Worm (Caenorhabditis elegans) whole organism, L3 larva: ENCODE measurements around the gene ife-1.
A peak's percentile ranks its signal among the peaks of the same experiment; 100 is the strongest.

ENCODE experiments used
- R02D3.7 ChIP-seq: fragments of 150-350 bp; optimal IDR thresholded peaks from 2 replicates; lab custom pipeline; 2014; ENCODE audit warnings: missing biosample characterization, missing genetic modification characterization
- aly-2 ChIP-seq: fragments of 150-350 bp; optimal IDR thresholded peaks from 2 replicates; lab custom pipeline; 2014; ENCODE audit warnings: missing biosample characterization, missing genetic modification characterization
- ama-1 ChIP-seq: fragments of 150-350 bp; optimal IDR thresholded peaks from 2 replicates; lab custom pipeline; 2018
- ceh-16 ChIP-seq: sonication (generic microtip); optimal IDR thresholded peaks from 2 replicates; lab custom pipeline; 2017; ENCODE audit warnings: missing biosample characterization, missing genetic modification characterization
- egl-5 ChIP-seq: fragments of 150-350 bp; optimal IDR thresholded peaks from 2 replicates; lab custom pipeline; 2017; ENCODE audit warnings: missing biosample characterization, missing genetic modification reagents, missing genetic modification characterization, inconsistent platforms
- elt-1 ChIP-seq: fragments of 150-350 bp; optimal IDR thresholded peaks from 2 replicates; lab custom pipeline; 2014; ENCODE audit warnings: missing biosample characterization, missing genetic modification characterization
- elt-2 ChIP-seq: sonication (generic microtip); optimal IDR thresholded peaks from 2 replicates; lab custom pipeline; 2016; ENCODE audit warnings: missing genetic modification reagents, mild to moderate bottlenecking, missing genetic modification characterization, missing compliant biosample characterization
- elt-3 ChIP-seq, 3 experiments: fragments of 150-350 bp in 1 of 3; sonication (generic microtip) in 2 of 3; optimal IDR thresholded peaks; 2 replicates in 2 of 3; 4 replicates in 1 of 3; lab custom pipeline; 2014 to 2017; ENCODE audit warnings: missing biosample characterization in 3 of 3, missing genetic modification characterization in 3 of 3
- eor-1 ChIP-seq, 2 experiments: fragments of 150-350 bp; optimal IDR thresholded peaks; 2 replicates each; lab custom pipeline; 2014 to 2018; ENCODE audit warnings: missing biosample characterization in 2 of 2, missing genetic modification characterization in 2 of 2
- fkh-10 ChIP-seq: sonication (generic microtip); optimal IDR thresholded peaks from 2 replicates; lab custom pipeline; 2017; ENCODE audit warnings: missing biosample characterization, missing genetic modification reagents, missing genetic modification characterization
- fkh-2 ChIP-seq: fragments of 150-350 bp; optimal IDR thresholded peaks from 2 replicates; lab custom pipeline; 2014; ENCODE audit warnings: missing biosample characterization, missing genetic modification reagents, missing genetic modification characterization
- lin-39 ChIP-seq: fragments of 150-350 bp; optimal IDR thresholded peaks from 2 replicates; lab custom pipeline; 2018; ENCODE audit warnings: missing biosample characterization, missing genetic modification reagents, missing genetic modification characterization
- lsy-12 ChIP-seq: sonication (generic microtip); optimal IDR thresholded peaks from 2 replicates; lab custom pipeline; 2016; ENCODE audit warnings: mild to moderate bottlenecking, missing genetic modification characterization, missing compliant biosample characterization
- nhr-11 ChIP-seq: fragments of 150-350 bp; optimal IDR thresholded peaks from 2 replicates; lab custom pipeline; 2014; ENCODE audit warnings: missing biosample characterization, missing genetic modification characterization
- nhr-12 ChIP-seq: fragments of 150-350 bp; optimal IDR thresholded peaks from 2 replicates; lab custom pipeline; 2014; ENCODE audit warnings: missing biosample characterization, missing genetic modification characterization
- nhr-23 ChIP-seq: fragments of 150-350 bp; optimal IDR thresholded peaks from 2 replicates; lab custom pipeline; 2014; ENCODE audit warnings: missing biosample characterization, missing genetic modification reagents, missing genetic modification characterization
- nhr-25 ChIP-seq: sonication (generic microtip); optimal IDR thresholded peaks from 2 replicates; lab custom pipeline; 2017; ENCODE audit warnings: missing biosample characterization, missing genetic modification characterization
- nhr-67 ChIP-seq: fragments of 150-350 bp; optimal IDR thresholded peaks from 2 replicates; lab custom pipeline; 2014; ENCODE audit warnings: missing biosample characterization, missing genetic modification characterization
- nhr-77 ChIP-seq: fragments of 150-350 bp; optimal IDR thresholded peaks from 2 replicates; lab custom pipeline; 2014; ENCODE audit warnings: missing biosample characterization, missing genetic modification characterization
- sea-2 ChIP-seq: fragments of 150-350 bp; sonication (generic microtip); optimal IDR thresholded peaks from 4 replicates; lab custom pipeline; 2014; ENCODE audit warnings: missing biosample characterization, missing genetic modification reagents, missing genetic modification characterization
- skn-1 ChIP-seq: fragments of 150-350 bp; optimal IDR thresholded peaks from 2 replicates; lab custom pipeline; 2014; ENCODE audit warnings: missing biosample characterization, missing genetic modification characterization
- tbx-2 ChIP-seq: sonication (generic microtip); optimal IDR thresholded peaks from 2 replicates; lab custom pipeline; 2016; ENCODE audit warnings: mild to moderate bottlenecking, missing genetic modification characterization, missing compliant biosample characterization
- unc-62 ChIP-seq: fragments of 150-350 bp; sonication (generic microtip); optimal IDR thresholded peaks from 4 replicates; lab custom pipeline; 2014; ENCODE audit warnings: missing biosample characterization, missing genetic modification reagents, missing genetic modification characterization
- zag-1 ChIP-seq: fragments of 150-350 bp; optimal IDR thresholded peaks from 2 replicates; lab custom pipeline; 2014; ENCODE audit warnings: missing biosample characterization, missing genetic modification characterization
- ztf-4 ChIP-seq: fragments of 150-350 bp; optimal IDR thresholded peaks from 2 replicates; lab custom pipeline; 2014; ENCODE audit warnings: missing biosample characterization, missing genetic modification characterization

Gene ife-1

DNA sequence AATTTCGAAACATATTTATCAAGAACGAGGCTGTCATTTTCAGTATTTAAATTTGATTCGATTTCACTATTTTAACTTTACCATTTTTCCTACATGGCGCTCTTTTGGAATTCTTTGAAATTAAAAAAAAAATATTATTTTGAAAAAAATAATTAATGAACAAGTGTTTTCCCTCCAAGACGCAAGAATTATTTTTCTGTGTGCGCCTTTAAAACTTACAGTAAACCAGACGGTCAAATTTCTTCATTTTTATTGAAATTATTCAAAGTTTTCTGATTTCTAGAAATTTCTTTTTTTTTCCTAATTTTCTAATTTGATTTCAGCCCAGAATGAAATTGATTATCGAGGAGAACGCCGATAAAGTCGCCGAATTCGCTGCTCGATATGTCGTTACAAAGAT lies 45.9 kb downstream of the ife-1 start, which contains the start of gene T03F6.3:
Gene T03F6.3, plus strand, starts transcription at position 318 of the 400 bp plus-strand sequence.
- TF ChIP-seq elt-2 (tag; lab: Kevin White, UChicago) (no peak), ztf-4 (tag; lab: Kevin White, UChicago) (no peak), skn-1 (tag; lab: Kevin White, UChicago) (no peak), lsy-12 (tag; lab: Kevin White, UChicago) (no peak), tbx-2 (tag; lab: Kevin White, UChicago) (no peak), unc-62 (GFP tag; lab: Kevin White, UChicago) (no peak), nhr-12 (tag; lab: Kevin White, UChicago) (no peak), sea-2 (GFP tag; lab: Kevin White, UChicago) (no peak), fkh-2 (no peak), nhr-11 (tag; lab: Kevin White, UChicago) (no peak), ceh-16 (tag; lab: Kevin White, UChicago) (no peak)

DNA sequence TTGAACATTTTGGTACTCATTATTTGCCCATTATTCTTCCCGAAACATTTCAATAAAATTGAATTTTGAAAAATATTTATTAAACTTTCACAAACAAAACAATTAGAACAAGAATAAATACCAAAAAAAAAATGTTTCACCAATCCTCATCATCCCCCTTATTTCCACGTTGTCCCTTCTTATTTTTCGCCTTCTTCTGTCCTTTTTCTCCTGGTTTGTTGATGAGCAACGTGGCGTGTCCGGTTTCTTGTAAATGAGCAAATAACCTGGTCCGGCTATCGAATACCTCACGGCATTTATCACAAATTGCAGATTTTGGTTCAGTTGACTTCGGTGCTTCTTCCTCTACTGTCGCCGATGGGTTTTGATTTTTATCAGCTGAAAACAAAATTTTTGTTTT lies 47.6 kb downstream of the ife-1 start:
- no peak for TF ChIP-seq R02D3.7 (tag; lab: Kevin White, UChicago)

DNA sequence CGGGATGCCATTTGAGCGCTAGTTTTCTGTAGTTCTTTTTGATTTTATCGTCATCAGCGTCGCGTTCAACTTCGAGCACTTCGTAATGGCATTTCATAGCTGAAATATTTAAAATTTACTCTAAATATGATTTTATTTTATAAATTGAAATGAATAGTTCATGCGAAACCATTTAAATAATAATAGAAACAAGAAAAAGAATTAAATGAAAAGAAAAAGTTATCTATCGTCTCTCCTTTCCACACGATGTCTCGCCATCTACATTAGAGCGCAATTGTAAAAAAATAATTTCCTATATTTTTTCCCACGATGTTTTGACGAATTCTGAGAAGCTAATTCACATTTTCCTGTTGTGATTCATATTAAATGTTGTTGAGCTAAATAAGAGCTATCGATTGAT lies 50.0 kb downstream of the ife-1 start, which contains the start of gene dnj-17:
Gene dnj-17, minus strand, starts transcription at position 101 of the 400 bp plus-strand sequence.
- TF ChIP-seq ama-1 (no peak), aly-2 (tag; lab: Kevin White, UChicago) (no peak), fkh-2 (no peak), eor-1 (tag; optimal IDR thresholded peaks at IDR 0.05; lab: Kevin White, UChicago) (no peak), nhr-67 (tag; lab: Kevin White, UChicago) (no peak), lin-39 (tag; lab: Kevin White, UChicago) (no peak), elt-1 (tag; lab: Kevin White, UChicago) (no peak), nhr-23 (tag; lab: Kevin White, UChicago) (no peak), fkh-10 (no peak), nhr-77 (tag; lab: Kevin White, UChicago) (no peak)
- TF ChIP-seq, all 47 proteins: peak for 0

DNA sequence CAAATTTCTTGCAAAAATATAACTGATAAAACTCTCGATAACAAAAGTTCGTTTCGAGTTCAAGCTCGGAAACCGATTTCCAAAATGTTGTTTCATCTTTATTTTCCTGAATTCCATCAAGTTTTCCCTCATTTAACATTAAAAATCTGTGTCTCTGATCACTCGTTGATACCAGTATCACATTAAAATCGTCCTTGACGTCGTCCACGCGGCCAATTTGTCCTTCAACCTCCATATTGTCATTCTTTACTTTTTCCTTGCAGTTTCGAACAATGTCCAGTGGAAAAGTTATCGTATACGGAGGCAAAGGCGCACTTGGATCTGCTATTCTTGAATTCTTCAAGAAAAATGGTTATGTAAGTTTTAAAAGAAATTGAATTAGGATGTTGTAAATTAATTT lies 50.4 kb downstream of the ife-1 start, which contains the start of gene qdpr-1:
Gene qdpr-1, plus strand, starts transcription at position 264 of the 400 bp plus-strand sequence.
- TF ChIP-seq zag-1 (tag; lab: Kevin White, UChicago) (no peak), nhr-25 (tag; lab: Kevin White, UChicago) (peak; percentile 33), lin-39 (tag; lab: Kevin White, UChicago) (no peak), egl-5 (tag; lab: Kevin White, UChicago) (no peak), elt-3 (tag; optimal IDR thresholded peaks at IDR 0.05; lab: Kevin White, UChicago) (peak in 1 of 3 experiments; percentile 37)
